Worm (Caenorhabditis elegans) whole organism, L2 larva: Measurements from ENCODE around the gene F36H5.18.

Experiments
- C34F6.9 ChIP-seq: fragments of 150-350 bp; optimal IDR thresholded peaks from 2 replicates; lab custom pipeline; 2014; ENCODE audit warnings: missing biosample characterization, missing genetic modification characterization
- F13H6.1 ChIP-seq: sonication (generic microtip); optimal IDR thresholded peaks from 2 replicates; lab custom pipeline; 2016; ENCODE audit warnings: missing genetic modification characterization, missing compliant biosample characterization
- R02D3.7 ChIP-seq: fragments of 150-350 bp; optimal IDR thresholded peaks from 2 replicates; lab custom pipeline; 2014; ENCODE audit warnings: missing biosample characterization, missing genetic modification characterization
- ZK546.5 ChIP-seq: sonication (generic microtip); optimal IDR thresholded peaks from 2 replicates; lab custom pipeline; 2017; ENCODE audit warnings: missing biosample characterization, missing genetic modification characterization
- alr-1 ChIP-seq: fragments of 150-350 bp; optimal IDR thresholded peaks from 2 replicates; lab custom pipeline; 2014; ENCODE audit warnings: missing biosample characterization, missing genetic modification characterization
- aly-2 ChIP-seq: fragments of 150-350 bp; optimal IDR thresholded peaks from 2 replicates; lab custom pipeline; 2014; ENCODE audit warnings: missing biosample characterization, missing genetic modification characterization
- ama-1 ChIP-seq: fragments of 150-350 bp; optimal IDR thresholded peaks from 2 replicates; lab custom pipeline; 2018; ENCODE audit warnings: inconsistent platforms
- ceh-16 ChIP-seq: fragments of 150-350 bp; optimal IDR thresholded peaks from 2 replicates; lab custom pipeline; 2014; ENCODE audit warnings: missing biosample characterization, missing genetic modification characterization
- ceh-82 ChIP-seq: fragments of 150-350 bp; optimal IDR thresholded peaks from 2 replicates; lab custom pipeline; 2014; ENCODE audit warnings: missing biosample characterization, missing genetic modification characterization
- dmd-4 ChIP-seq: sonication (generic microtip); optimal IDR thresholded peaks from 2 replicates; lab custom pipeline; 2017; ENCODE audit warnings: missing biosample characterization, missing genetic modification characterization
- elt-1 ChIP-seq: fragments of 150-350 bp; optimal IDR thresholded peaks from 2 replicates; lab custom pipeline; 2014; ENCODE audit warnings: missing biosample characterization, missing genetic modification characterization
- elt-3 ChIP-seq: sonication (generic microtip); optimal IDR thresholded peaks from 2 replicates; lab custom pipeline; 2017; ENCODE audit warnings: missing biosample characterization, missing genetic modification characterization
- fos-1 ChIP-seq: fragments of 150-350 bp; optimal IDR thresholded peaks from 2 replicates; lab custom pipeline; 2014; ENCODE audit warnings: missing biosample characterization, missing genetic modification characterization
- lin-11 ChIP-seq: fragments of 150-350 bp; sonication (generic microtip); optimal IDR thresholded peaks from 2 replicates; lab custom pipeline; 2014; ENCODE audit warnings: missing biosample characterization, missing genetic modification characterization, inconsistent platforms, mixed read lengths
- lin-13 ChIP-seq: fragments of 150-350 bp; optimal IDR thresholded peaks from 2 replicates; lab custom pipeline; 2014; ENCODE audit warnings: missing biosample characterization, missing genetic modification reagents, missing genetic modification characterization
- lsy-2 ChIP-seq, 2 experiments: fragments of 150-350 bp in 1 of 2; sonication (generic microtip) in 1 of 2; optimal IDR thresholded peaks; 2 replicates each; lab custom pipeline; 2014 to 2017; ENCODE audit warnings: missing biosample characterization in 2 of 2, missing genetic modification characterization in 2 of 2
- mab-5 ChIP-seq: fragments of 150-350 bp; optimal IDR thresholded peaks from 2 replicates; lab custom pipeline; 2014; ENCODE audit warnings: missing biosample characterization, missing genetic modification characterization
- mbf-1 ChIP-seq: sonication (generic microtip); optimal IDR thresholded peaks from 2 replicates; lab custom pipeline; 2017; ENCODE audit warnings: missing biosample characterization, missing genetic modification characterization
- mdl-1 ChIP-seq, 2 experiments: fragments of 150-350 bp in 1 of 2; sonication (generic microtip) in 1 of 2; optimal IDR thresholded peaks; 2 replicates each; lab custom pipeline; 2017; ENCODE audit warnings: missing biosample characterization in 2 of 2, missing genetic modification characterization in 2 of 2
- nhr-10 ChIP-seq: sonication (generic microtip); optimal IDR thresholded peaks from 2 replicates; lab custom pipeline; 2017; ENCODE audit warnings: missing biosample characterization, missing genetic modification characterization
- nhr-11 ChIP-seq: fragments of 150-350 bp; optimal IDR thresholded peaks from 2 replicates; lab custom pipeline; 2014; ENCODE audit warnings: missing biosample characterization, missing genetic modification characterization
- nhr-12 ChIP-seq: fragments of 150-350 bp; optimal IDR thresholded peaks from 2 replicates; lab custom pipeline; 2014; ENCODE audit warnings: missing biosample characterization, missing genetic modification characterization
- nhr-129 ChIP-seq: fragments of 150-350 bp; optimal IDR thresholded peaks from 2 replicates; lab custom pipeline; 2014; ENCODE audit warnings: missing biosample characterization, missing genetic modification characterization
- nhr-21 ChIP-seq: fragments of 150-350 bp; optimal IDR thresholded peaks from 2 replicates; lab custom pipeline; 2014; ENCODE audit warnings: missing biosample characterization, missing genetic modification characterization
- nhr-23 ChIP-seq: fragments of 150-350 bp; optimal IDR thresholded peaks from 2 replicates; lab custom pipeline; 2014; ENCODE audit warnings: missing biosample characterization, missing genetic modification reagents, missing genetic modification characterization
- nhr-237 ChIP-seq: fragments of 150-350 bp; optimal IDR thresholded peaks from 2 replicates; lab custom pipeline; 2014; ENCODE audit warnings: missing biosample characterization, missing genetic modification characterization
- nhr-25 ChIP-seq: fragments of 150-350 bp; sonication (generic microtip); optimal IDR thresholded peaks from 3 replicates; lab custom pipeline; 2014; ENCODE audit warnings: missing biosample characterization, missing genetic modification characterization
- nhr-6 ChIP-seq: fragments of 150-350 bp; optimal IDR thresholded peaks from 2 replicates; lab custom pipeline; 2014; ENCODE audit warnings: missing biosample characterization, missing genetic modification characterization
- nhr-77 ChIP-seq: fragments of 150-350 bp; optimal IDR thresholded peaks from 2 replicates; lab custom pipeline; 2014; ENCODE audit warnings: missing biosample characterization, missing genetic modification characterization
- skn-1 ChIP-seq: sonication (generic microtip); optimal IDR thresholded peaks from 2 replicates; lab custom pipeline; 2017; ENCODE audit warnings: missing biosample characterization, missing genetic modification characterization
- sma-3 ChIP-seq: sonication (generic microtip); optimal IDR thresholded peaks from 2 replicates; lab custom pipeline; 2016; ENCODE audit warnings: missing genetic modification reagents, missing genetic modification characterization, missing compliant biosample characterization
- snpc-4 ChIP-seq: fragments of 150-350 bp; optimal IDR thresholded peaks from 2 replicates; lab custom pipeline; 2014; ENCODE audit warnings: missing biosample characterization, missing genetic modification characterization
- unc-39 ChIP-seq: fragments of 150-350 bp; optimal IDR thresholded peaks from 2 replicates; lab custom pipeline; 2014; ENCODE audit warnings: missing biosample characterization, missing genetic modification characterization
- unc-62 ChIP-seq: fragments of 150-350 bp; optimal IDR thresholded peaks from 2 replicates; lab custom pipeline; 2014; ENCODE audit warnings: missing biosample characterization, missing genetic modification reagents, missing genetic modification characterization
- ztf-1 ChIP-seq: fragments of 200-800 bp; sonication (Bioruptor generic); conservative IDR thresholded peaks from 2 replicates; pipeline ENCODE4 v1.3.6; 2022; ENCODE audit warnings: missing genetic modification characterization, missing compliant biosample characterization

Gene F36H5.18

ce11 chrII:1736353-1736752, 23.3 kb upstream of the F36H5.18 start, which contains the start of gene ceh-83:
Gene ceh-83, minus strand, starts transcription at chrII:1736533.
- TF ChIP-seq ZK546.5 (tag; lab: Kevin White, UChicago) (no peak), fos-1 (tag; lab: Kevin White, UChicago) (peak; percentile 49)

ce11 chrII:1738844-1739243, 20.9 kb upstream of the F36H5.18 start, which contains the start of the genes irld-9 and irld-33:
Gene irld-9, minus strand, starts transcription at chrII:1738944.
Gene irld-33, plus strand, starts transcription at chrII:1739052.
- TF ChIP-seq snpc-4 (tag; lab: Kevin White, UChicago) (no peak), dmd-4 (tag; lab: Kevin White, UChicago) (no peak), ceh-82 (no peak), nhr-21 (tag; lab: Kevin White, UChicago) (no peak), mab-5 (tag; lab: Kevin White, UChicago) (no peak)

DNA sequence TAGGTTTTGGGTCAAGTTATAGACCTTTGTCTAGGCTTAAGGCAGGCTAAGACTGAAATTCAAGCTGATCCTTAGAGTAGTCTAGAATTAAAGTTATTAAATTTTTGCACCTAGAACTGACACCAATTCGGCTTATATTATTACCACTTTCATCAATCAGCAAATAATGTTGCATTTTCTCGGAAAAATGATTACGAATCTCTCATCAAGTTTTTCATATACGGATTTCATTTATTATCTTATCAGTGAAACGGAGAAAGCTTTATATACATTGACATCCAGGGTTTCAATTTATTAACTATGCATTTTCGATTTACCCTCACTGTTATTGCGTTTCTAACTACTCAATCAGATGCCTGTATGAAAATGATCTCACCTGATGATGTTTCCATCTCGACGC, 18.5 kb upstream of the F36H5.18 start, which contains the start of gene K07G6.1:
TSS of gene K07G6.1 (plus strand) at position 301 of the 400 bp plus-strand sequence.
- no peak for TF ChIP-seq nhr-6 (tag; lab: Kevin White, UChicago)
- TF ChIP-seq aly-2 (tag; lab: Kevin White, UChicago): no peak
- no peak for TF ChIP-seq sma-3 (GFP tag; lab: Kevin White, UChicago)
- TF ChIP-seq skn-1: no peak
- TF ChIP-seq nhr-129: no peak
- TF ChIP-seq ceh-82: no peak
- no peak for TF ChIP-seq snpc-4 (tag; lab: Kevin White, UChicago)
- no peak for TF ChIP-seq lin-13 (GFP tag; lab: Kevin White, UChicago)
- no peak for TF ChIP-seq alr-1
- TF ChIP-seq elt-1: no peak
- no peak for TF ChIP-seq nhr-77 (tag; lab: Kevin White, UChicago)
- TF ChIP-seq, all 48 proteins: peak for 0

DNA sequence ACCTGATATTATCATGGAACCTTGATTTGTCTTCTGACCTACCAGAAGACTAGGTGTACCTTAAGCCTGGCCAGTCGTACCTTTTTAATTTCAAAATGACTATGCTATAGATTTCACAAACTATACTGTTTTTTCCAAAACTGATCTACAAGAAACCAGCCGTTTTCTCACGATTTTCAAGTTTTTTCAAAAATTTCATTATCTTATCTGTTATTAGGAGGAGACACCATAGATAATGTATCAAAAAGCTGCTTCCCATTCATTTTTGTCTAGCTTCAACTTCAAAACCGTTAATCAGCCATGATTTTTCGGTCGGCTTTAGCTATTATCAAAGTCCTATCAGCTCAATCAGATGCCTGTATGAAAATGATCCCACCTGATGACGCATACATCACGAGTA, 17.2 kb upstream of the F36H5.18 start, which contains the start of gene F36H5.12:
TSS of gene F36H5.12 (plus strand) at position 301 of the 400 bp plus-strand sequence.
- TF ChIP-seq nhr-237 (no peak), R02D3.7 (no peak), unc-62 (GFP tag; lab: Kevin White, UChicago) (no peak), C34F6.9 (no peak), mbf-1 (tag; lab: Kevin White, UChicago) (no peak), nhr-12 (tag; lab: Kevin White, UChicago) (no peak), skn-1 (no peak), ceh-82 (no peak), nhr-21 (tag; lab: Kevin White, UChicago) (no peak)

ce11 chrII:1744183-1744582, 15.5 kb upstream of the F36H5.18 start, which contains the start of gene clec-19:
Gene clec-19, plus strand, starts transcription at chrII:1744483.
- TF ChIP-seq mdl-1 (tag; optimal IDR thresholded peaks at IDR 0.05; lab: Kevin White, UChicago) (no peak), sma-3 (GFP tag; lab: Kevin White, UChicago) (no peak), ama-1 (lab: Kevin White, UChicago) (no peak), skn-1 (no peak), ceh-16 (tag; lab: Kevin White, UChicago) (no peak), lin-11 (tag; lab: Kevin White, UChicago) (no peak), nhr-21 (tag; lab: Kevin White, UChicago) (no peak), snpc-4 (tag; lab: Kevin White, UChicago) (no peak), F13H6.1 (no peak), nhr-11 (no peak), ZK546.5 (tag; lab: Kevin White, UChicago) (no peak), alr-1 (no peak), nhr-129 (no peak), mab-5 (tag; lab: Kevin White, UChicago) (no peak), lsy-2 (tag; optimal IDR thresholded peaks at IDR 0.05; lab: Kevin White, UChicago) (no peak), nhr-25 (tag; lab: Kevin White, UChicago) (no peak), fos-1 (tag; lab: Kevin White, UChicago) (no peak), elt-1 (no peak), ztf-1 (GFP tag; lab: Robert Waterston, UW) (no peak)

DNA sequence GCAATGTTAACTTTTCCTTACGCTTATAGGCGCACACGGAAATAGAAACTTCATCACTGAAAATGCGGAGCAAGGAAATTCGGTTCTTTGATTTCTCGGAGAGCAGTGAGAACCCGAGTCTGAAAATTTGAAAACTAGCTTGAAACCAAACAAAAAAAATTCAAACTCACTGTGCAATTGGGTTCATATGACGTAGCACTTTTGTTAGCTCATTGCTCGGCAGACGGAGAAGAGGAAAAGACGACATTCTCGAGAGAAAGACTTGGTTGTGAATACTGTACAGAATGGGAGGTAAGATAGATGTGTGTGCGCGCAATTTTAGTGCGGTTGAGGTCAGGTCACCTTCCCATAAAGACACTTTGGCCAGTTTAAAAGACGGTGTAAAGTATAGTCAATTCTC, 9.3 kb upstream of the F36H5.18 start, which contains the start of the genes F36H5.13 and F36H5.8:
TSS of gene F36H5.13 (minus strand) at position 101 of the 400 bp plus-strand sequence.
TSS of gene F36H5.8 (minus strand) at position 274 of the 400 bp plus-strand sequence.
- TF ChIP-seq nhr-10: no peak
- TF ChIP-seq ceh-82: no peak
- no peak for TF ChIP-seq nhr-129
- TF ChIP-seq ztf-1 (GFP tag; lab: Robert Waterston, UW): no peak
- TF ChIP-seq elt-3: no peak
- TF ChIP-seq fos-1 (tag; lab: Kevin White, UChicago): no peak
- TF ChIP-seq nhr-21 (tag; lab: Kevin White, UChicago): no peak
- TF ChIP-seq unc-39 (tag; lab: Kevin White, UChicago): no peak
- no peak for TF ChIP-seq nhr-23
- TF ChIP-seq nhr-11: no peak
